Fruit fly (Drosophila melanogaster) whole organism, pupa: ENCODE measurements around the gene CG9133.
"Not testable (repeated sequence)": the region's sequence is repeated elsewhere in the genome, so short reads cannot be mapped to it uniquely, and the experiment has no call there.

Source experiments
- CG10348 ChIP-seq: fragments of 200-800 bp; sonication (Bioruptor generic); IDR thresholded peaks from 2 replicates; pipeline ENCODE4 v1.3.6; 2022; ENCODE audit warnings: missing biosample characterization, missing genetic modification characterization
- CG12605 ChIP-seq: fragments of 200-800 bp; sonication (Bioruptor generic); IDR thresholded peaks from 2 replicates; pipeline ENCODE4 v1.3.6; 2022; ENCODE audit warnings: missing biosample characterization, missing genetic modification characterization
- CG13204 ChIP-seq: fragments of 200-800 bp; sonication (Bioruptor generic); optimal IDR thresholded peaks from 2 replicates; lab custom pipeline; 2018; ENCODE audit warnings: missing biosample characterization, mild to moderate bottlenecking, missing genetic modification characterization, moderate library complexity
- CG14655 ChIP-seq: fragments of 200-800 bp; sonication (Bioruptor generic); optimal IDR thresholded peaks from 3 replicates; lab custom pipeline; 2017; ENCODE audit warnings: mild to moderate bottlenecking, missing biosample characterization, missing genetic modification reagents, missing genetic modification characterization
- CG15710 ChIP-seq: fragments of 200-800 bp; sonication (Bioruptor generic); optimal IDR thresholded peaks from 2 replicates; lab custom pipeline; 2018; ENCODE audit warnings: missing biosample characterization, mild to moderate bottlenecking, missing genetic modification characterization, moderate library complexity
- CG17806 ChIP-seq: fragments of 200-800 bp; sonication (Bioruptor generic); optimal IDR thresholded peaks from 2 replicates; lab custom pipeline; 2018; ENCODE audit warnings: missing biosample characterization, mild to moderate bottlenecking, missing genetic modification characterization, moderate library complexity
- CG32121 ChIP-seq: fragments of 200-800 bp; sonication (Bioruptor generic); IDR thresholded peaks from 2 replicates; pipeline ENCODE4 v1.3.6; 2022; ENCODE audit warnings: missing biosample characterization, missing genetic modification characterization
- CG34367 ChIP-seq: fragments of 200-800 bp; sonication (Bioruptor generic); optimal IDR thresholded peaks from 2 replicates; lab custom pipeline; 2018; ENCODE audit warnings: missing biosample characterization, mild to moderate bottlenecking, missing genetic modification characterization
- CG4496 ChIP-seq: fragments of 200-800 bp; sonication (Bioruptor generic); IDR thresholded peaks from 3 replicates; pipeline ENCODE4 v1.3.6; 2022; ENCODE audit warnings: missing biosample characterization, missing genetic modification characterization
- CG8159 ChIP-seq: fragments of 200-800 bp; sonication (Bioruptor generic); optimal IDR thresholded peaks from 3 replicates; lab custom pipeline; 2018; ENCODE audit warnings: missing biosample characterization, mild to moderate bottlenecking, missing genetic modification characterization, moderate library complexity
- CG8301 ChIP-seq: fragments of 200-800 bp; sonication (Bioruptor generic); optimal IDR thresholded peaks from 2 replicates; lab custom pipeline; 2018; ENCODE audit warnings: missing biosample characterization, mild to moderate bottlenecking, missing genetic modification characterization
- CG9948 ChIP-seq: fragments of 200-800 bp; sonication (Bioruptor generic); optimal IDR thresholded peaks from 2 replicates; lab custom pipeline; 2018; ENCODE audit warnings: missing biosample characterization, mild to moderate bottlenecking, missing genetic modification characterization, moderate library complexity
- D1 ChIP-seq: fragments of 200-800 bp; sonication (Bioruptor generic); optimal IDR thresholded peaks from 2 replicates; lab custom pipeline; 2018; ENCODE audit warnings: missing biosample characterization, mild to moderate bottlenecking, missing genetic modification characterization, moderate library complexity
- EcR ChIP-seq: fragments of 200-800 bp; sonication (Bioruptor generic); optimal IDR thresholded peaks from 3 replicates; lab custom pipeline; 2019; ENCODE audit warnings: missing biosample characterization, missing genetic modification characterization, mild to moderate bottlenecking, moderate library complexity, missing genetic modification reagents
- Ets98B ChIP-seq: fragments of 200-800 bp; sonication (Bioruptor generic); IDR thresholded peaks from 2 replicates; pipeline ENCODE4 v1.3.6; 2022; ENCODE audit warnings: missing biosample characterization, missing genetic modification characterization
- Pif1A ChIP-seq: fragments of 200-800 bp; sonication (Bioruptor generic); optimal IDR thresholded peaks from 3 replicates; lab custom pipeline; 2016; ENCODE audit warnings: missing biosample characterization, missing genetic modification characterization
- Pif1B ChIP-seq: fragments of 200-800 bp; sonication (Bioruptor generic); optimal IDR thresholded peaks from 3 replicates; lab custom pipeline; 2016; ENCODE audit warnings: missing biosample characterization, missing genetic modification characterization
- Snoo ChIP-seq: fragments of 200-800 bp; sonication (Bioruptor generic); optimal IDR thresholded peaks from 3 replicates; lab custom pipeline; 2017; ENCODE audit warnings: missing biosample characterization, mild to moderate bottlenecking, missing genetic modification characterization, inconsistent platforms
- fd96Ca ChIP-seq: fragments of 200-800 bp; sonication (Bioruptor generic); IDR thresholded peaks from 3 replicates; pipeline ENCODE4 v1.3.6; 2022; ENCODE audit warnings: missing biosample characterization, missing genetic modification characterization
- gl ChIP-seq: fragments of 200-800 bp; sonication (Bioruptor generic); optimal IDR thresholded peaks from 2 replicates; lab custom pipeline; 2018; ENCODE audit warnings: missing biosample characterization, mild to moderate bottlenecking, missing genetic modification characterization
- rn ChIP-seq: fragments of 200-800 bp; sonication (Bioruptor generic); IDR thresholded peaks from 2 replicates; pipeline ENCODE4 v1.3.6; 2022; ENCODE audit warnings: missing biosample characterization, missing genetic modification characterization

Gene CG9133

dm6 chr3L:1232582-1232981 lies 19.2 kb upstream of the CG9133 start, which contains the start of gene CG33965:
Gene CG33965, plus strand, starts transcription at chr3L:1232882.
- no peak for TF ChIP-seq CG13204 (GFP tag; lab: Kevin White, UChicago)
- TF ChIP-seq CG8159 (tag; lab: Kevin White, UChicago): no peak
- TF ChIP-seq Ets98B (GFP tag; lab: Robert Waterston, UW): no peak
- TF ChIP-seq, all 21 proteins: peak for 0

dm6 chr3L:1233830-1234229 lies 18.0 kb upstream of the CG9133 start, which contains the start of gene CG33966:
Gene CG33966, plus strand, starts transcription at chr3L:1234130.
- no peak for TF ChIP-seq Snoo (tag; lab: Kevin White, UChicago)
- no peak for TF ChIP-seq Pif1A (GFP tag; lab: Kevin White, UChicago)
- TF ChIP-seq CG34367 (tag; lab: Kevin White, UChicago): no peak
- no peak for TF ChIP-seq CG4496 (GFP tag; lab: Robert Waterston, UW)
- TF ChIP-seq EcR: no peak
- no peak for TF ChIP-seq gl
- no peak for TF ChIP-seq CG17806 (tag; lab: Kevin White, UChicago)
- no peak for TF ChIP-seq Ets98B (GFP tag; lab: Robert Waterston, UW)
- TF ChIP-seq CG13204 (GFP tag; lab: Kevin White, UChicago): no peak
- TF ChIP-seq CG15710 (tag; lab: Kevin White, UChicago): no peak
- TF ChIP-seq D1 (tag; lab: Kevin White, UChicago): no peak
- no peak for TF ChIP-seq CG8301 (tag; lab: Kevin White, UChicago)
- TF ChIP-seq Pif1B (GFP tag; lab: Kevin White, UChicago): no peak
- TF ChIP-seq CG8159 (tag; lab: Kevin White, UChicago): no peak
- no peak for TF ChIP-seq CG10348
- TF ChIP-seq fd96Ca (GFP tag; lab: Robert Waterston, UW): no peak
- no peak for TF ChIP-seq CG9948 (tag; lab: Kevin White, UChicago)
- TF ChIP-seq CG14655: no peak

dm6 chr3L:1235426-1235825 lies 16.4 kb upstream of the CG9133 start, which contains the start of gene galene:
Gene galene, plus strand, starts transcription at chr3L:1235726.
- TF ChIP-seq CG4496 (GFP tag; lab: Robert Waterston, UW) (no peak), CG10348 (no peak)
- TF ChIP-seq, all 21 proteins: peak for 0

dm6 chr3L:1238219-1238618 lies 13.6 kb upstream of the CG9133 start, which contains the start of gene CG9192:
Gene CG9192, minus strand, starts transcription at chr3L:1238319.
- no peak for TF ChIP-seq CG8301 (tag; lab: Kevin White, UChicago)
- no peak for TF ChIP-seq CG4496 (GFP tag; lab: Robert Waterston, UW)
- no peak for TF ChIP-seq CG10348
- TF ChIP-seq Pif1B (GFP tag; lab: Kevin White, UChicago): no peak
- TF ChIP-seq gl: no peak
- no peak for TF ChIP-seq D1 (tag; lab: Kevin White, UChicago)
- no peak for TF ChIP-seq Pif1A (GFP tag; lab: Kevin White, UChicago)
- TF ChIP-seq CG13204 (GFP tag; lab: Kevin White, UChicago): no peak
- no peak for TF ChIP-seq CG17806 (tag; lab: Kevin White, UChicago)
- no peak for TF ChIP-seq Snoo (tag; lab: Kevin White, UChicago)
- TF ChIP-seq CG32121: no peak
- no peak for TF ChIP-seq CG34367 (tag; lab: Kevin White, UChicago)
- TF ChIP-seq CG12605 (GFP tag; lab: Robert Waterston, UW): no peak
- TF ChIP-seq CG14655: no peak
- TF ChIP-seq CG9948 (tag; lab: Kevin White, UChicago): no peak
- TF ChIP-seq rn: no peak
- TF ChIP-seq Ets98B (GFP tag; lab: Robert Waterston, UW): no peak
- no peak for TF ChIP-seq EcR
- TF ChIP-seq fd96Ca (GFP tag; lab: Robert Waterston, UW): no peak
- no peak for TF ChIP-seq CG15710 (tag; lab: Kevin White, UChicago)

dm6 chr3L:1245810-1246209 lies 6.0 kb upstream of the CG9133 start, which contains the start of gene Klp61F:
Gene Klp61F, minus strand, starts transcription at chr3L:1245910.
- not testable (repeated sequence) for TF ChIP-seq CG4496 (GFP tag; lab: Robert Waterston, UW); D1 (tag; lab: Kevin White, UChicago); rn

- not testable (repeated sequence) for TF ChIP-seq CG9948, CG17806, CG8301 (tag; lab: Kevin White, UChicago)
Observed at dm6 chr3L:1246823-1247222, 5.0 kb upstream of the CG9133 start, which contains the start of gene CG32318. Gene CG32318, minus strand, starts transcription at chr3L:1246923.

- TF ChIP-seq CG34367 (tag; lab: Kevin White, UChicago) (peak; percentile 1), fd96Ca (GFP tag; lab: Robert Waterston, UW) (peak; percentile 51; the same call in 1 of the 3 replicates), rn (0 out of 2 replicates have a peak, but pooled peaks have one; percentile 13), CG32121 (no peak), CG4496 (GFP tag; lab: Robert Waterston, UW) (0 out of 3 replicates have a peak, but pooled peaks have one; percentile 47), EcR (no peak), CG8159 (tag; lab: Kevin White, UChicago) (peak; percentile 19), CG15710 (tag; lab: Kevin White, UChicago) (peak; percentile 26)
Observed at dm6 chr3L:1247627-1248295, 4.1 kb upstream of the CG9133 start, which contains the start of the genes Psf1 and Sac1. Gene Psf1, minus strand, starts transcription at chr3L:1247677. Gene Sac1, plus strand, starts transcription at chr3L:1247817.
